Worm (Caenorhabditis elegans) whole organism, L3 larva: ENCODE measurements around the gene K07D4.2.

Experiments used
- ceh-82 ChIP-seq: fragments of 150-350 bp; optimal IDR thresholded peaks from 2 replicates; lab custom pipeline; 2014; ENCODE audit warnings: missing biosample characterization, missing genetic modification characterization
- egl-27 ChIP-seq: sonication (generic microtip); optimal IDR thresholded peaks from 4 replicates; lab custom pipeline; 2017; ENCODE audit warnings: missing biosample characterization, missing genetic modification reagents, missing genetic modification characterization
- egl-5 ChIP-seq: fragments of 150-350 bp; optimal IDR thresholded peaks from 2 replicates; lab custom pipeline; 2017; ENCODE audit warnings: missing biosample characterization, missing genetic modification reagents, missing genetic modification characterization, inconsistent platforms
- eor-1 ChIP-seq, 2 experiments: fragments of 150-350 bp; optimal IDR thresholded peaks; 2 replicates each; lab custom pipeline; 2014 to 2018; ENCODE audit warnings: missing biosample characterization in 2 of 2, missing genetic modification characterization in 2 of 2
- fkh-10 ChIP-seq: sonication (generic microtip); optimal IDR thresholded peaks from 2 replicates; lab custom pipeline; 2017; ENCODE audit warnings: missing biosample characterization, missing genetic modification reagents, missing genetic modification characterization
- mml-1 ChIP-seq: fragments of 150-350 bp; sonication (generic microtip); optimal IDR thresholded peaks from 3 replicates; lab custom pipeline; 2014; ENCODE audit warnings: missing biosample characterization, missing genetic modification characterization
- nhr-43 ChIP-seq: sonication (generic microtip); optimal IDR thresholded peaks from 2 replicates; lab custom pipeline; 2016; ENCODE audit warnings: mild to moderate bottlenecking, missing genetic modification characterization, missing compliant biosample characterization; ENCODE audit not compliant: poor library complexity, severe bottlenecking
- nhr-67 ChIP-seq: fragments of 150-350 bp; optimal IDR thresholded peaks from 2 replicates; lab custom pipeline; 2014; ENCODE audit warnings: missing biosample characterization, missing genetic modification characterization
- nhr-76 ChIP-seq: fragments of 150-350 bp; sonication (generic microtip); optimal IDR thresholded peaks from 5 replicates; lab custom pipeline; 2014; ENCODE audit warnings: missing biosample characterization, missing genetic modification characterization
- skn-1 ChIP-seq: fragments of 150-350 bp; optimal IDR thresholded peaks from 2 replicates; lab custom pipeline; 2014; ENCODE audit warnings: missing biosample characterization, missing genetic modification characterization
- unc-62 ChIP-seq: fragments of 150-350 bp; sonication (generic microtip); optimal IDR thresholded peaks from 4 replicates; lab custom pipeline; 2014; ENCODE audit warnings: missing biosample characterization, missing genetic modification reagents, missing genetic modification characterization
- ztf-11 ChIP-seq: fragments of 150-350 bp; optimal IDR thresholded peaks from 2 replicates; lab custom pipeline; 2014; ENCODE audit warnings: missing biosample characterization, missing genetic modification characterization

DNA sequence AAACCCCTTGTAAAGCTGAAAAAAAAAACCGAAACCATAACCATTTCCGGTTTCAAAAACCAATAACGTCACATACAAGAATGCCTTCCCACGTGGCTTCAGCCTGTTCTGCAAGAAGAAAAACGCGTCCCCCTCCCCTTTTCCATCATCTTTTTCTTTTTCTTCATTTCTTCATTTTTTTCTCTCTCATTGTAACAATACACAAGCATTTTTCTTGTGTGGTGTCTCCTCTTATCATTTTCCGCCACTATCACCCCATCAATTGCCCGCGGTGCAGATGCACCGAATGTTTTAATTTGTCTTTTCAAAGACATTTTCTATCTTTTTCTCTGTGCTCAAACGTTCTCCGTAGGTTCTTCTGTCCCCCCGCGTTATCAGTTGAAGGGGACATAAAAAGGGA lies 43.9 kb upstream of the K07D4.2 start:
- TF ChIP-seq ztf-11 (no peak), ceh-82 (tag; lab: Kevin White, UChicago) (no peak), egl-5 (peak; percentile 33), eor-1 (tag; optimal IDR thresholded peaks at IDR 0.05; lab: Kevin White, UChicago) (no peak), mml-1 (tag; lab: Kevin White, UChicago) (no peak), fkh-10 (GFP tag; lab: Kevin White, UChicago) (no peak), nhr-43 (tag; lab: Kevin White, UChicago) (peak; percentile 94), unc-62 (peak; percentile 15), nhr-76 (peak; percentile 30), nhr-67 (no peak), skn-1 (no peak), egl-27 (tag; lab: Kevin White, UChicago) (peak; percentile 83)
